Worm (Caenorhabditis elegans) whole organism, mixed stage, embryonic: ENCODE measurements around the gene Y53G8AR.5.
A peak's percentile ranks its signal among the peaks of the same experiment; 100 is the strongest.
"Not testable (repeated sequence)": the region's sequence is repeated elsewhere in the genome, so short reads cannot be mapped to it uniquely, and the experiment has no call there.

ENCODE experiments used
- M03D4.4 ChIP-seq: sonication (generic microtip); optimal IDR thresholded peaks from 2 replicates; lab custom pipeline; 2017; ENCODE audit warnings: mild to moderate bottlenecking, missing genetic modification characterization, missing compliant biosample characterization
- bed-3 ChIP-seq: fragments of 200-800 bp; sonication (Bioruptor generic); optimal IDR thresholded peaks from 3 replicates; lab custom pipeline; 2018; ENCODE audit warnings: mild to moderate bottlenecking, missing genetic modification characterization, moderate library complexity, missing compliant biosample characterization
- blmp-1 ChIP-seq: fragments of 150-350 bp; optimal IDR thresholded peaks from 2 replicates; lab custom pipeline; 2014; ENCODE audit warnings: missing biosample characterization, missing genetic modification characterization
- ceh-39 ChIP-seq: fragments of 150-350 bp; optimal IDR thresholded peaks from 2 replicates; lab custom pipeline; 2014; ENCODE audit warnings: missing biosample characterization, missing genetic modification characterization
- ceh-43 ChIP-seq: fragments of 200-800 bp; sonication (Bioruptor generic); optimal IDR thresholded peaks from 2 replicates; lab custom pipeline; 2018; ENCODE audit warnings: mild to moderate bottlenecking, missing genetic modification characterization, moderate library complexity, missing compliant biosample characterization
- ceh-83 ChIP-seq: fragments of 200-800 bp; sonication (Bioruptor generic); optimal IDR thresholded peaks from 2 replicates; lab custom pipeline; 2018; ENCODE audit warnings: mild to moderate bottlenecking, missing genetic modification characterization, missing compliant biosample characterization
- cnd-1 ChIP-seq: fragments of 200-800 bp; sonication (Bioruptor generic); optimal IDR thresholded peaks from 2 replicates; lab custom pipeline; 2018; ENCODE audit warnings: mild to moderate bottlenecking, missing genetic modification characterization, missing compliant biosample characterization
- drap-1 ChIP-seq: fragments of 200-800 bp; sonication (Bioruptor generic); optimal IDR thresholded peaks from 3 replicates; lab custom pipeline; 2018; ENCODE audit warnings: mild to moderate bottlenecking, missing genetic modification characterization, missing compliant biosample characterization
- elt-1 ChIP-seq: sonication (generic microtip); optimal IDR thresholded peaks from 2 replicates; lab custom pipeline; 2017; ENCODE audit warnings: missing genetic modification characterization, mild to moderate bottlenecking, missing compliant biosample characterization, antibody characterized with exemption, moderate library complexity, borderline replicate concordance; ENCODE audit not compliant: insufficient read depth
- elt-3 ChIP-seq: fragments of 150-350 bp; optimal IDR thresholded peaks from 2 replicates; lab custom pipeline; 2014; ENCODE audit warnings: missing biosample characterization, missing genetic modification characterization
- flh-1 ChIP-seq: fragments of 200-800 bp; sonication (Bioruptor generic); optimal IDR thresholded peaks from 2 replicates; lab custom pipeline; 2018; ENCODE audit warnings: mild to moderate bottlenecking, missing genetic modification characterization, moderate library complexity, missing compliant biosample characterization
- ham-2 ChIP-seq: fragments of 200-800 bp; sonication (Bioruptor generic); optimal IDR thresholded peaks from 2 replicates; lab custom pipeline; 2018; ENCODE audit warnings: mild to moderate bottlenecking, missing genetic modification characterization, missing compliant biosample characterization
- hlh-1 ChIP-seq: fragments of 150-350 bp; optimal IDR thresholded peaks from 2 replicates; lab custom pipeline; 2014; ENCODE audit warnings: missing biosample characterization, missing genetic modification reagents, missing genetic modification characterization
- lin-13 ChIP-seq: fragments of 150-350 bp; optimal IDR thresholded peaks from 2 replicates; lab custom pipeline; 2014; ENCODE audit warnings: missing biosample characterization, missing genetic modification characterization
- lin-32 ChIP-seq: fragments of 200-800 bp; sonication (Bioruptor generic); optimal IDR thresholded peaks from 2 replicates; lab custom pipeline; 2018; ENCODE audit warnings: mild to moderate bottlenecking, missing genetic modification characterization, missing compliant biosample characterization
- lsy-2 ChIP-seq: fragments of 150-350 bp; optimal IDR thresholded peaks from 2 replicates; lab custom pipeline; 2014; ENCODE audit warnings: missing biosample characterization, missing genetic modification characterization
- mab-5 ChIP-seq: fragments of 150-350 bp; optimal IDR thresholded peaks from 2 replicates; lab custom pipeline; 2014; ENCODE audit warnings: missing biosample characterization, missing genetic modification characterization
- mep-1 ChIP-seq: fragments of 150-350 bp; optimal IDR thresholded peaks from 2 replicates; lab custom pipeline; 2017; ENCODE audit warnings: missing biosample characterization, missing genetic modification reagents, missing genetic modification characterization, inconsistent platforms
- mls-2 ChIP-seq: sonication (generic microtip); optimal IDR thresholded peaks from 2 replicates; lab custom pipeline; 2016; ENCODE audit warnings: mild to moderate bottlenecking, missing genetic modification characterization, moderate library complexity, missing compliant biosample characterization
- nhr-12 ChIP-seq: fragments of 150-350 bp; optimal IDR thresholded peaks from 2 replicates; lab custom pipeline; 2014; ENCODE audit warnings: missing biosample characterization, missing genetic modification characterization
- nhr-237 ChIP-seq: fragments of 150-350 bp; optimal IDR thresholded peaks from 2 replicates; lab custom pipeline; 2014; ENCODE audit warnings: missing biosample characterization, missing genetic modification characterization
- nhr-28 ChIP-seq: fragments of 150-350 bp; optimal IDR thresholded peaks from 2 replicates; lab custom pipeline; 2014; ENCODE audit warnings: missing biosample characterization, missing genetic modification characterization
- nhr-76 ChIP-seq: sonication (generic microtip); optimal IDR thresholded peaks from 2 replicates; lab custom pipeline; 2017; ENCODE audit warnings: missing biosample characterization, missing genetic modification characterization
- pha-4 ChIP-seq: fragments of 150-350 bp; optimal IDR thresholded peaks from 2 replicates; lab custom pipeline; 2018; ENCODE audit warnings: missing biosample characterization, missing genetic modification reagents, missing genetic modification characterization
- sem-2 ChIP-seq: fragments of 200-800 bp; sonication (Bioruptor generic); optimal IDR thresholded peaks from 2 replicates; lab custom pipeline; 2018; ENCODE audit warnings: mild to moderate bottlenecking, missing genetic modification characterization, missing compliant biosample characterization
- snpc-4 ChIP-seq: fragments of 150-350 bp; optimal IDR thresholded peaks from 2 replicates; lab custom pipeline; 2014; ENCODE audit warnings: missing biosample characterization, missing genetic modification characterization
- sptf-1 ChIP-seq: sonication (generic microtip); optimal IDR thresholded peaks from 2 replicates; lab custom pipeline; 2017; ENCODE audit warnings: mild to moderate bottlenecking, missing genetic modification characterization, moderate library complexity, missing compliant biosample characterization
- tbx-8 ChIP-seq: fragments of 200-800 bp; sonication (Bioruptor generic); optimal IDR thresholded peaks from 2 replicates; lab custom pipeline; 2018; ENCODE audit warnings: mild to moderate bottlenecking, missing genetic modification characterization, moderate library complexity, missing compliant biosample characterization
- unc-39 ChIP-seq: fragments of 150-350 bp; optimal IDR thresholded peaks from 2 replicates; lab custom pipeline; 2014; ENCODE audit warnings: missing biosample characterization, missing genetic modification characterization
- unc-62 ChIP-seq: fragments of 150-350 bp; optimal IDR thresholded peaks from 2 replicates; lab custom pipeline; 2014; ENCODE audit warnings: missing biosample characterization, missing genetic modification reagents, missing genetic modification characterization
- ztf-11 ChIP-seq: fragments of 150-350 bp; optimal IDR thresholded peaks from 2 replicates; lab custom pipeline; 2014; ENCODE audit warnings: missing biosample characterization, missing genetic modification characterization

Y53G8AR.5 gene

DNA sequence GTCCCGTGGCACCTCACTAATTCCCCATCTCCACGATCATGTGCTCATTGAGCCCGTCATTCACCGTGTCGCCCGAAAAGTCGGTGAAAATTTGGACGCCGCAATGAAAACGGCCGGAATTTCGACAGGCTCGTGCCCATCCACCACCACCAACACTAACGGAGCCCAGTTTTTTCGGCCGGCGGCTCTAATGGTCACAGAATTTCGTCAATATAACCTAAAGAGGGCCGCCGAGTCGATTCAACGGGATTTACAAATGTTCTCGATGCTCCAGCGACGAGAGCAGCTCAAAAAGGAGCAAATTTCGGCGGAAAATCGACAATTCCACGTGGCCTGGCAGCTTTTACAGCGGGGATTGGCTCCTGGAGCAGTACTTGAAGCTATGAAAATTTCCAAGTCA lies 32.2 kb downstream of the Y53G8AR.5 start:
- TF ChIP-seq mab-5 (tag; lab: Kevin White, UChicago) (no peak), ztf-11 (tag; lab: Kevin White, UChicago) (no peak), ceh-43 (GFP tag; lab: Kevin White, UChicago) (no peak), drap-1 (no peak)

DNA sequence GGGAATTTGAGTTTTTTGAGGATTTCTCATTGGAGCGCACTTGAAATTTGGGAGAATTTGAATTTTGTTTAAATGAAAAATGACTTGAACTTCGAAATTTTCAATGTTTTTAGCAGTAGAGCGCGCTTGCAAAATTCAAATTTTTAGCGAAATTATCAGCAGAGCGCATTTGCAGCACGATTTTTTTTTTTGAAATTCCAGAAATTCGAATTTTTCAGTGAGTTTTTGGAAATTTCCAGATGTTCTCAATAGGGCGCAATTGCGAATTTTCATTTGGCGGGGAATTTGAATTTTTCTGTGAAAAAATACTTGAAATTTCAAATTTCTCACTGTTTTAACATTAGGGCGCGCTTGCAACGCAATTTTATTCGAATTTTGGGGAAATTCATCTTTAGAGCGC lies 34.5 kb downstream of the Y53G8AR.5 start:
- no peak for TF ChIP-seq cnd-1 (tag; lab: Kevin White, UChicago)
- TF ChIP-seq lin-13 (tag; lab: Kevin White, UChicago): no peak
- no peak for TF ChIP-seq pha-4 (tag; lab: Kevin White, UChicago)
- TF ChIP-seq lin-32: no peak
- TF ChIP-seq sem-2 (GFP tag; lab: Kevin White, UChicago): no peak
- no peak for TF ChIP-seq nhr-76 (tag; lab: Kevin White, UChicago)
- TF ChIP-seq M03D4.4 (tag; lab: Kevin White, UChicago): no peak
- no peak for TF ChIP-seq drap-1
- TF ChIP-seq nhr-12 (tag; lab: Kevin White, UChicago): no peak
- TF ChIP-seq ham-2: no peak
- TF ChIP-seq tbx-8 (GFP tag; lab: Kevin White, UChicago): no peak
- no peak for TF ChIP-seq ceh-83 (GFP tag; lab: Kevin White, UChicago)
- TF ChIP-seq ceh-43 (GFP tag; lab: Kevin White, UChicago): no peak
- TF ChIP-seq sptf-1: no peak
- no peak for TF ChIP-seq elt-3 (tag; lab: Kevin White, UChicago)
- TF ChIP-seq nhr-28 (tag; lab: Kevin White, UChicago): no peak
- no peak for TF ChIP-seq ceh-39 (tag; lab: Kevin White, UChicago)
- no peak for TF ChIP-seq flh-1
- no peak for TF ChIP-seq mls-2 (tag; lab: Kevin White, UChicago)
- no peak for TF ChIP-seq unc-62 (GFP tag; lab: Kevin White, UChicago)

- not testable (repeated sequence) for TF ChIP-seq nhr-12, cnd-1, nhr-237 (tag; lab: Kevin White, UChicago)
- TF ChIP-seq, all 35 proteins: peak for 0; not testable (repeated sequence) for 35
Measured at ce11 chrIII:3332736-3333135, 35.5 kb downstream of the Y53G8AR.5 start, which contains the start of gene Y53G8AR.1. Y53G8AR.1 (plus strand) TSS chrIII:3333036.

DNA sequence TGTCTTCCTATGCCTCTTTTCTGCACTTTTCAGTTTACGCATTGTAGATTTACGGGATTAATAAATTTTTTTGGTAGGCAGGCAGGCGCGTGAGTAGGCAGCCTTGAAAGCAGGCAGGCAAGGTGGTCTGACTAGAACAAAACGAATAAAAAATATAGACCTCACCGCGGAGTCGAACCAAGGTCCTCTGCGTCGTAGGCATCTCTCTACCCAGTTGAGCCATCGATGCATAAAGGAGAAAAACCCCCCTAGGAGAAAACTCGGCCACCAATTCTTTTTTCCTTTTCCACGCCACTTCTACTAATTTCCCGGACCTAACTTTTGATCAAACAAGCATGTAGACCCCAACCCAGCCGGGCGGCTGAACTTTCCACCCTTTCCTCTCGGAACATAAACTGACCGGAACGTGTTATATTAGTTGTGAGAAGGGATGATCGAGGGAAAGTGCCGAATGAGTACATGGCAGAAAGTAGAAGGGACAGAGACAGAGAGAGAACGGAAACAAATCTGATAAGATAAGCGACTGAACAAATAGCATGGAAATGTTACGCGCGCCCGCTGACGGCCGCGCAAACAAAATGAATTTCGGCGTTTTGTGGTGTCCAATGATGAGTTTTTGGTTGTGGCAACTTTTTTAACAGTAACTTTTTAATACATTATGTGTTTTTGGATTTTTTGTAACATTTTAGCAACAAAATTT lies 42.2 kb downstream of the Y53G8AR.5 start:
- peak; percentile 92 for TF ChIP-seq elt-3 (tag; lab: Kevin White, UChicago)
- TF ChIP-seq mep-1 (tag; lab: Kevin White, UChicago): no peak
- TF ChIP-seq ceh-83 (GFP tag; lab: Kevin White, UChicago): no peak
- TF ChIP-seq ztf-11 (tag; lab: Kevin White, UChicago): no peak
- no peak for TF ChIP-seq mab-5 (tag; lab: Kevin White, UChicago)
- peak; percentile 49 for TF ChIP-seq pha-4 (tag; lab: Kevin White, UChicago)
- TF ChIP-seq blmp-1 (tag; lab: Kevin White, UChicago): peak; percentile 63

DNA sequence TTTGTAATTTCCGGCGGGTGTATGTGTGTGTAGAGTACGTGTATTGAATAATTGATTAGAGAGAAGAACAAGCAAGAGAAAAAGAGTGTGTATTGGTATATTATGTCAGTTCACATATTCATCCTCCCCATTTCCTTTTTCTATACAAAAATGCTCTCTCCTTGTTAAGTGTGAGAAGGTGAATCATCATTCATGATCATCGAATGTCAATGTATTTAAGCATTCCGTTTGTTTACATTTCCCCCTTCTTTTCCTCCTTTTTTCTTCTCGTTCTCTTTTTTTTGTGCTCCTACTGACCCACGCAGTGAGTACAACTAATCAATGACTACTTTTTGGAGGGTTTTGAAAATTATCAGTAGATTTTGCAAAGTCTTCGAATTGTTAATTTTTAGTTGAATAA lies 46.2 kb downstream of the Y53G8AR.5 start:
- peak; percentile 12 for TF ChIP-seq pha-4 (tag; lab: Kevin White, UChicago)
- no peak for TF ChIP-seq snpc-4 (tag; lab: Kevin White, UChicago)
- no peak for TF ChIP-seq hlh-1 (tag; lab: Kevin White, UChicago)

- TF ChIP-seq lsy-2 (tag; lab: Kevin White, UChicago): no peak
- no peak for TF ChIP-seq pha-4 (tag; lab: Kevin White, UChicago)
- no peak for TF ChIP-seq drap-1
- no peak for TF ChIP-seq elt-1
- TF ChIP-seq blmp-1 (tag; lab: Kevin White, UChicago): no peak
- no peak for TF ChIP-seq bed-3 (GFP tag; lab: Kevin White, UChicago)
- TF ChIP-seq unc-62 (GFP tag; lab: Kevin White, UChicago): no peak
- TF ChIP-seq unc-39 (tag; lab: Kevin White, UChicago): no peak
- TF ChIP-seq flh-1: no peak
- TF ChIP-seq mep-1 (tag; lab: Kevin White, UChicago): no peak
- no peak for TF ChIP-seq sem-2 (GFP tag; lab: Kevin White, UChicago)
- TF ChIP-seq ztf-11 (tag; lab: Kevin White, UChicago): no peak
- TF ChIP-seq tbx-8 (GFP tag; lab: Kevin White, UChicago): no peak
- TF ChIP-seq nhr-28 (tag; lab: Kevin White, UChicago): no peak
Measured at ce11 chrIII:3344573-3344972, 47.3 kb downstream of the Y53G8AR.5 start, which contains the start of gene gei-1. gei-1 (plus strand) TSS chrIII:3344873.
